Worm (Caenorhabditis elegans) whole organism, early embryonic: ENCODE measurements around the gene hmg-4.

Experiments used
- B0310.2 ChIP-seq: sonication (generic microtip); optimal IDR thresholded peaks from 2 replicates; lab custom pipeline; 2016; ENCODE audit warnings: mild to moderate bottlenecking, missing genetic modification characterization, missing compliant biosample characterization
- ama-1 ChIP-seq: fragments of 150-350 bp; optimal IDR thresholded peaks from 2 replicates; lab custom pipeline; 2014
- ceh-13 ChIP-seq: fragments of 200-800 bp; sonication (Bioruptor generic); optimal IDR thresholded peaks from 2 replicates; lab custom pipeline; 2018; ENCODE audit warnings: mild to moderate bottlenecking, missing genetic modification characterization, missing compliant biosample characterization
- flt-1 ChIP-seq: fragments of 200-800 bp; sonication (Bioruptor generic); IDR thresholded peaks from 2 replicates; pipeline ENCODE4 v1.3.6; 2022; ENCODE audit warnings: missing genetic modification characterization, missing compliant biosample characterization
- hnd-1 ChIP-seq: sonication (generic microtip); optimal IDR thresholded peaks from 2 replicates; lab custom pipeline; 2016; ENCODE audit warnings: missing genetic modification characterization, missing compliant biosample characterization
- pes-1 ChIP-seq: fragments of 200-800 bp; sonication (Bioruptor generic); IDR thresholded peaks from 2 replicates; pipeline ENCODE4 v1.3.6; 2022; ENCODE audit warnings: missing genetic modification reagents, missing genetic modification characterization, missing compliant biosample characterization
- sea-1 ChIP-seq: fragments of 200-800 bp; sonication (Bioruptor generic); conservative IDR thresholded peaks from 2 replicates; pipeline ENCODE4 v1.3.6; 2022; ENCODE audit warnings: missing genetic modification characterization, missing compliant biosample characterization
- tbx-11 ChIP-seq: fragments of 200-800 bp; sonication (Bioruptor generic); IDR thresholded peaks from 2 replicates; pipeline ENCODE4 v1.3.6; 2022; ENCODE audit warnings: missing genetic modification characterization, missing compliant biosample characterization
- tbx-37 ChIP-seq: fragments of 200-800 bp; sonication (Bioruptor generic); conservative IDR thresholded peaks from 2 replicates; pipeline ENCODE4 v1.3.6; 2022; ENCODE audit warnings: missing genetic modification reagents, missing genetic modification characterization, missing compliant biosample characterization

ce11 chrIII:7380120-7380519, 1.3 kb downstream of the hmg-4 start:
- TF ChIP-seq hnd-1 (tag; lab: Kevin White, UChicago) (no peak), flt-1 (GFP tag; lab: Robert Waterston, UW) (no peak), tbx-37 (GFP tag; lab: Robert Waterston, UW) (no peak), tbx-11 (GFP tag; lab: Robert Waterston, UW) (no peak), ama-1 (lab: Kevin White, UChicago) (no peak), B0310.2 (tag; lab: Kevin White, UChicago) (no peak), sea-1 (GFP tag; lab: Robert Waterston, UW) (no peak), pes-1 (no peak), ceh-13 (GFP tag; lab: Kevin White, UChicago) (no peak)
